Fruit fly (Drosophila melanogaster) whole organism: ENCODE measurements around the gene CG3552.

Experiments
- CG8478 ChIP-seq: fragments of >200 bp; optimal IDR thresholded peaks from 2 replicates; lab custom pipeline; 2018; ENCODE audit warnings: inconsistent platforms
- Dll ChIP-seq: fragments of >200 bp; optimal IDR thresholded peaks from 2 replicates; lab custom pipeline; 2017
- pan ChIP-seq: fragments of >200 bp; optimal IDR thresholded peaks from 2 replicates; lab custom pipeline; 2017
- psq ChIP-seq: fragments of >200 bp; optimal IDR thresholded peaks from 2 replicates; lab custom pipeline; 2017

DNA sequence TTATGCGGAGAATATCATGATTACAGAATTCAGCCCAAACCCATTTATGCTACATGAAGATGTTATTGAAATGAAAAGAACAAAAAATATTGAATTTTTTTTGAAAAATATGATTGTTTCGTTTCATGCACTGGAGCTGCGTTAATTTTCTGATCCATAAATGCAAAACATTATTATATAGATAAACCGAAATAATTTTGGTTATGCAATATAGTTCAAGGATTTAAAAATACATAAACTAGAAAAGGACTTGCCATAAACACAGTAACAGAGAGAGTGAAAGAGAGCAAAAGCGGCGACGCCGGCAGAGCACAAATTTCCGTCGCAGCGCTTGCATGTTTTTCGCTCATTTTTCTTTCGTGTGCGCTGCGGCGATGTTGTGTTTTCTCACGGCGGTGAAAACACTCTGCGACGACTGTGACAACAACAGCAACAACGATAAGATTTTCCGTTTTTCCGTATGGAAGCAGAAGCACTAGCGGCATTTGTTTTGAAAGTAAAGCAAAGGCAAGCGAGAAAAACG, 6.2 kb downstream of the CG3552 start:
- TF ChIP-seq psq (lab: Kevin White, UChicago), result no peak
- no peak for TF ChIP-seq CG8478 (lab: Kevin White, UChicago)
- TF ChIP-seq pan, result no peak
- TF ChIP-seq Dll (lab: Kevin White, UChicago), result peak; percentile 41
